Worm (Caenorhabditis elegans): ENCODE data around the gene ric-4.

ric-4 gene

DNA sequence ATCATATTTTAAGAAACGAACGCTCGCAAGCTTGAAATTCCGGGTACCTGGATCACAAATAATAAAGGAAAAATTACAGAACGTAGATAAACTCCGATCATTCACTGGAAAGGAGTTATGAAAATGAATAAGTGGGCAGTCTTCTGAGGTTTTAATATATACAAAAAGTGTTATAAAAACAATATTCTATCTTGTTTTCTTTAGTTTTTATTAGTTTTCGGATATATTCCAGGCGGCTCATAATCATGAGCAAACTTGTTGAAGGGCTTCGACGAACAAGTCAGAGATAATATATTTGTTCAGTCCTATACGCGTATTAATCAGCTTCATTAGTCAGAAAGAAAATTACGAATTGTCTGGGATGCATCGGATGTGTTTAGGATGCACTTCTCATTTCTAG is 43.8 kb upstream of the ric-4 start, which contains the start of gene gcy-6:
Gene gcy-6 (minus strand): TSS at position 101 of the 400 bp plus-strand sequence.
- TF ChIP-seq ceh-90 (tag; optimal IDR thresholded peaks at IDR 0.05), result no peak
- no peak for TF ChIP-seq xbp-1 (tag; optimal IDR thresholded peaks at IDR 0.05)
- no peak for TF ChIP-seq ceh-88 (GFP tag; IDR thresholded peaks at IDR 0.05)
- TF ChIP-seq fkh-8 (tag; optimal IDR thresholded peaks at IDR 0.05), result no peak
- TF ChIP-seq nhr-71 (tag; optimal IDR thresholded peaks at IDR 0.05), result no peak
- no peak for TF ChIP-seq unc-62 (GFP tag; optimal IDR thresholded peaks at IDR 0.05)

DNA sequence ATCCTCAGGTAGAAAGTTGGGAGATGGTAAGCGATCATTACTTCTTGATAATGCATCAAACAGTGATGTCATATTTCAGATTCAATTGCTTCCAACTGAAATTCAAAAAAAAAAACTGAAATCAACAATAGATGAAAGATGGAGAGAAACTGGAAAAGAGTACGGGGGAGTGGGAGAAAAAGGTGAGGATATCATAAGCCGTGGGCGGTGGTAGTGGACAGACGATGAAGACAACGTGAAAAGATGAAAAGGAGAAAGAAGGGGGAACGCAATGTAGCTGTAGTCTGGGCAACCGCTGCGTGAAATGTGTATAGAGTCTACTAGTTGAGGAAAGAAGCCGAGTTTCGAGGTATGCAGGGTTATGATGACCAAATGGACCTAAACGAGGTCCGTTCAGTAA is 37.2 kb upstream of the ric-4 start, which contains the start of gene che-12:
Gene che-12 (minus strand): TSS at position 101 of the 400 bp plus-strand sequence.
- TF ChIP-seq unc-62 (GFP tag; optimal IDR thresholded peaks at IDR 0.05) (no peak), zip-4 (GFP tag; optimal IDR thresholded peaks at IDR 0.05) (no peak), jun-1 (tag; optimal IDR thresholded peaks at IDR 0.05) (no peak), fkh-8 (tag; optimal IDR thresholded peaks at IDR 0.05) (peak; percentile 38), lir-3 (tag; optimal IDR thresholded peaks at IDR 0.05; ENCODE audit: poor library complexity) (no peak)

DNA sequence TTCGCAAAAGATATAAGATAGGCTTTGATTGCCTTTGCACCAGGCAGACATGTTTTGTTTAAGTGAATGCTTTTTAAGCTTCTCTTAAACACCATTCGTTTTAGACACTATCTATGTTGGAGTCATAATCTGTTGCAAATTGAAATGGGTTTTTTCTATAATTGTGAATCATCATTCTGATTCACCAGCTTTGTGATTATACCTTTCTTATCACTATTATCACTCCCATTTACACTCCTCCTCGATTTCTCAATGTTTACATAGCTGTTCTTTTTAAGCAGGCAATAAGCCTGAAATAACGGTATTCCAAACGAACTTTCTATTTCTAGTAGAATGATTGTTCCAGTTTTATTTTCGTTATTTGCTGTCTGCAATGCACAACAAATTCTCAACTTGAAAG is 27.0 kb upstream of the ric-4 start, which contains the start of gene B0024.4:
Gene B0024.4 (plus strand): TSS at position 301 of the 400 bp plus-strand sequence.
- TF ChIP-seq elt-3 (tag; optimal IDR thresholded peaks at IDR 0.05), result no peak
- TF ChIP-seq sptf-1 (tag; optimal IDR thresholded peaks at IDR 0.05), result no peak
- TF ChIP-seq sox-4 (tag; optimal IDR thresholded peaks at IDR 0.05), result no peak
- TF ChIP-seq ceh-63 (GFP tag; optimal IDR thresholded peaks at IDR 0.05), result no peak

DNA sequence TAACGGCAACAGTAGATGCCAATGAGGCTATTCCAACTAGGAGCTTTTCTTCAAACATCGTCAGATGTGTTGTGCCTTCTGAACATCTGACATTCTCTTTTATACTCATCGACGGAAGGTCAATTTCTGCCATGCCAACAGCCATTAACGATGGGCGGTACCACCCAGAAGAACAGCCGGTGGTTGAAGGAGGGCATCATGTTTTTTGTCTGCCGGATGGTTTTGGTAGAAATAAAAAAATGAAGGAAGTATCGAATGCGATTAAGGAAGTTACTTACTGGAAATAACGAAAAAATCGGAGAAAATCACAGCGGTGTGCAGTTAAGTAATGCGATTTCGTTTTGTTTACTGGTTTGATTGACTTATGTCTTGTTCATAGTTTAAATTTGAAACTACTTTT is 24.4 kb upstream of the ric-4 start, which contains the start of gene col-150:
Gene col-150 (minus strand): TSS at position 101 of the 400 bp plus-strand sequence.
- TF ChIP-seq nhr-85 (tag) (peak; percentile 29), elt-2 (tag; optimal IDR thresholded peaks at IDR 0.05) (no peak)

DNA sequence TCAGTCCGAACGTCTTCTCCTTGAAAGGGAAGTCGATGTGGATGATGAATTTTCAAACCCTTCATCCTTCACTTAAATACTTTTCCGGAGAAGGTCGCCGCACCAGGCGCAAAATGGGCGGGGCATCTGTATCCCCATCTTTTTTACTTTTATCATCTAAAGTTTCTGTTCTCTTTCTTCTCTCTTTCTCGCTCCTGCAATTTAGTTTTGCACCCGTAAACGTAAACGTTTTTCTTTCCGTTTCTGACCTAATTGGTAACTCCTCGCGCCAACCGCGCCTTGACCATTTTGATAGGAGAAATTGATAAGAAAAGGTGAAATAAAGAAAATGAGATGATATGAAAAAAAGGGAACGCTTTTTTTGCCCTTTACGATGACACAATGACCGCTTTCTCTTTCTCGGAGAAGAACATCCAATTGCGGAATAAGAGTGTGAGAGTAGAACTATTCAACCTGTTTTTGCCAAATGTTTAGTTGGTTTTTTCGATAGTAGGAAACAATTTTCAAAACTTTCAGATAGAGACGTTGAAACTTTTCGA is 22.8 kb upstream of the ric-4 start, which contains the start of gene col-149:
Gene col-149 (minus strand): TSS at position 51 of the 539 bp plus-strand sequence.
- no peak for TF ChIP-seq ces-1 (GFP tag; optimal IDR thresholded peaks at IDR 0.05)
- no peak for TF ChIP-seq ets-5 (GFP tag; IDR thresholded peaks at IDR 0.05)
- no peak for TF ChIP-seq isw-1 (GFP tag; IDR thresholded peaks at IDR 0.05)
- TF ChIP-seq elt-3 (tag; optimal IDR thresholded peaks at IDR 0.05), result peak in 2 of 6 experiments; percentile 15 to 59
- TF ChIP-seq unc-130 (tag; optimal IDR thresholded peaks at IDR 0.05), result no peak
- TF ChIP-seq blmp-1 (tag; optimal IDR thresholded peaks at IDR 0.05), result peak; percentile 99
- peak; percentile 20 for TF ChIP-seq lin-14 (GFP tag; optimal IDR thresholded peaks at IDR 0.05)
- no peak for TF ChIP-seq aly-2 (tag; optimal IDR thresholded peaks at IDR 0.05)

DNA sequence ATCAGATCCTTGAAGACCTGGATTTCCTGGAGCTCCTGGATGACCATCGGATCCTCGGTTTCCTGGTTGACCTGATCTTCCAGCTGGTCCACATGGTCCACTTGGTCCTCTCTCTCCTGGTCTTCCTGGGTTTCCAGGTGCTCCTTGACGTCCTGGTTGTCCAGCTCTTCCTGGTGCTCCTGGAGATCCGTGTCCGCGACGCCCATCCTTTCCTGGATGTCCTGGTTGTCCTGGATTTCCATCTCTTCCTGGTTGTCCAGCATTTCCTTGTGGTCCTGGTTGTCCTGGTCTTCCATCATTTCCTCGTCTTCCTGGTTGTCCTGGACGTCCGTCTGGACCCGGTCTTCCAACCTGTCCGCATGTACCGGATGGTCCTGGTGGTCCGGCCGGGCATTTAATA is 21.7 kb upstream of the ric-4 start:
- TF ChIP-seq efl-1 (optimal IDR thresholded peaks at IDR 0.05), result no peak
- peak in 1 of 2 experiments; percentile 68 for TF ChIP-seq efl-1 (GFP tag; optimal IDR thresholded peaks at IDR 0.05 in 1 of 2)
- TF ChIP-seq ceh-90 (tag; optimal IDR thresholded peaks at IDR 0.05), result no peak

DNA sequence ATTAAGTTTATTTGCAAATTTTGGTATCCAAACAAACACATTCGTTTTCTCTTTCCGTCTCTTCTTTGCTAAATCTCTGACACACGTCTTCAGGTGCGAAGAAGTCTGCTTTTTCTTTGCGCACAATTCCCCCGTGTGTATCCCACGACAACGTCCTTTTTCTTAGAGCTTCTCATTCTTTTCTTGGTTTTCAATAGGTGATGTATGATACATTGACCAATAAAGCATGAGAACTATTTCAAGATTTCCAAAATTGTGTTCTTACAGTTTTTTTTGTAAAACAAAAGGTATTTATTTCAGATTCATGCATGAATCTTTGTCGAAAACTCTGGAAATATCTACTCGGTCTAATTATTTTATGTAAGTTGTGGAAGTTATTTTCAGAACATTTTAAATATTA is 19.6 kb upstream of the ric-4 start, which contains the start of gene B0024.15:
Gene B0024.15 (plus strand): TSS at position 301 of the 400 bp plus-strand sequence.
- no peak for TF ChIP-seq alr-1 (tag; optimal IDR thresholded peaks at IDR 0.05; ENCODE audit: borderline replicate concordance)
- peak; percentile 35 for TF ChIP-seq fkh-8 (tag; optimal IDR thresholded peaks at IDR 0.05)

DNA sequence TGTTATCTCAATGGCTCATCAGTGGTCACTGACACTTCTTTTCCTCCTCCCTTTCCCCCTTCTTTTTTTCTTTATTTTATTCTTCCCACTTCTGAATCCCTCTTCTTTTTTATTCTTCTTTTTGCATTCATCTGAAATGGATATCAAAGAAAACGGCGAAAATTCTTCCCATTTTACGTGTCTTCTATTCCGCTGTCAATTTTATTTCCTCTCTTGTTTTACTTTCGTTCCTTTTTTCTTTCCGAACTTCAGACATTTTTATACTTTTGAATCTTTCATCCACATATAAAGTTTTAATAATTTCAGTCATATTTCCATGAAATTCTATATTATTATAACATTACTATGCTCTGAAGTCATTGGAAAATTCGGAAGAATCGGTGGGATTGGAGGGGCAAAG is 17.1 kb upstream of the ric-4 start, which contains the start of gene B0024.3:
Gene B0024.3 (plus strand): TSS at position 301 of the 400 bp plus-strand sequence.
- TF ChIP-seq egl-27 (tag; optimal IDR thresholded peaks at IDR 0.05) (no peak), lin-14 (GFP tag; optimal IDR thresholded peaks at IDR 0.05) (peak; percentile 34), lsy-2 (tag; optimal IDR thresholded peaks at IDR 0.05) (peak in 1 of 2 experiments; percentile 8)

Data from whole organism, L1 larva.